Worm (Caenorhabditis elegans) whole organism, L2 larva: Measurements from ENCODE around the gene mec-4.

Experiments
- C34F6.9 ChIP-seq: fragments of 150-350 bp; optimal IDR thresholded peaks from 2 replicates; lab custom pipeline; 2014; ENCODE audit warnings: missing biosample characterization, missing genetic modification characterization
- F13H6.1 ChIP-seq: sonication (generic microtip); optimal IDR thresholded peaks from 2 replicates; lab custom pipeline; 2016; ENCODE audit warnings: missing genetic modification characterization, missing compliant biosample characterization
- R02D3.7 ChIP-seq: fragments of 150-350 bp; optimal IDR thresholded peaks from 2 replicates; lab custom pipeline; 2014; ENCODE audit warnings: missing biosample characterization, missing genetic modification characterization
- Y55F3AM.14 ChIP-seq: fragments of 200-800 bp; sonication (Bioruptor generic); optimal IDR thresholded peaks from 2 replicates; lab custom pipeline; 2018; ENCODE audit warnings: mild to moderate bottlenecking, missing genetic modification characterization, missing compliant biosample characterization
- ZK546.5 ChIP-seq: sonication (generic microtip); optimal IDR thresholded peaks from 2 replicates; lab custom pipeline; 2017; ENCODE audit warnings: missing biosample characterization, missing genetic modification characterization
- alr-1 ChIP-seq: fragments of 150-350 bp; optimal IDR thresholded peaks from 2 replicates; lab custom pipeline; 2014; ENCODE audit warnings: missing biosample characterization, missing genetic modification characterization
- aly-2 ChIP-seq: fragments of 150-350 bp; optimal IDR thresholded peaks from 2 replicates; lab custom pipeline; 2014; ENCODE audit warnings: missing biosample characterization, missing genetic modification characterization
- ama-1 ChIP-seq: fragments of 150-350 bp; optimal IDR thresholded peaks from 2 replicates; lab custom pipeline; 2018; ENCODE audit warnings: inconsistent platforms
- blmp-1 ChIP-seq: sonication (generic microtip); optimal IDR thresholded peaks from 2 replicates; lab custom pipeline; 2017; ENCODE audit warnings: missing genetic modification characterization, mild to moderate bottlenecking, missing compliant biosample characterization, antibody characterized with exemption, moderate library complexity; ENCODE audit not compliant: insufficient read depth
- ceh-16 ChIP-seq: fragments of 150-350 bp; optimal IDR thresholded peaks from 2 replicates; lab custom pipeline; 2014; ENCODE audit warnings: missing biosample characterization, missing genetic modification characterization
- ceh-82 ChIP-seq: fragments of 150-350 bp; optimal IDR thresholded peaks from 2 replicates; lab custom pipeline; 2014; ENCODE audit warnings: missing biosample characterization, missing genetic modification characterization
- crh-2 ChIP-seq: sonication (generic microtip); optimal IDR thresholded peaks from 2 replicates; lab custom pipeline; 2017; ENCODE audit warnings: missing biosample characterization, missing genetic modification characterization
- dmd-4 ChIP-seq: sonication (generic microtip); optimal IDR thresholded peaks from 2 replicates; lab custom pipeline; 2017; ENCODE audit warnings: missing biosample characterization, missing genetic modification characterization
- egl-27 ChIP-seq: sonication (generic microtip); optimal IDR thresholded peaks from 3 replicates; lab custom pipeline; 2017; ENCODE audit warnings: missing biosample characterization, missing genetic modification reagents, missing genetic modification characterization
- elt-1 ChIP-seq: fragments of 150-350 bp; optimal IDR thresholded peaks from 2 replicates; lab custom pipeline; 2014; ENCODE audit warnings: missing biosample characterization, missing genetic modification characterization
- elt-3 ChIP-seq: sonication (generic microtip); optimal IDR thresholded peaks from 2 replicates; lab custom pipeline; 2017; ENCODE audit warnings: missing biosample characterization, missing genetic modification characterization
- fos-1 ChIP-seq: fragments of 150-350 bp; optimal IDR thresholded peaks from 2 replicates; lab custom pipeline; 2014; ENCODE audit warnings: missing biosample characterization, missing genetic modification characterization
- gmeb-1 ChIP-seq: fragments of 150-350 bp; optimal IDR thresholded peaks from 2 replicates; lab custom pipeline; 2014; ENCODE audit warnings: missing biosample characterization, missing genetic modification characterization
- lin-11 ChIP-seq: fragments of 150-350 bp; sonication (generic microtip); optimal IDR thresholded peaks from 2 replicates; lab custom pipeline; 2014; ENCODE audit warnings: missing biosample characterization, missing genetic modification characterization, inconsistent platforms, mixed read lengths
- lin-13 ChIP-seq: fragments of 150-350 bp; optimal IDR thresholded peaks from 2 replicates; lab custom pipeline; 2014; ENCODE audit warnings: missing biosample characterization, missing genetic modification reagents, missing genetic modification characterization
- lin-39 ChIP-seq: fragments of 150-350 bp; optimal IDR thresholded peaks from 2 replicates; lab custom pipeline; 2014; ENCODE audit warnings: missing biosample characterization, missing genetic modification reagents, missing genetic modification characterization
- lsy-2 ChIP-seq, 2 experiments: fragments of 150-350 bp in 1 of 2; sonication (generic microtip) in 1 of 2; optimal IDR thresholded peaks; 2 replicates each; lab custom pipeline; 2014 to 2017; ENCODE audit warnings: missing biosample characterization in 2 of 2, missing genetic modification characterization in 2 of 2
- mab-5 ChIP-seq: fragments of 150-350 bp; optimal IDR thresholded peaks from 2 replicates; lab custom pipeline; 2014; ENCODE audit warnings: missing biosample characterization, missing genetic modification characterization
- mbf-1 ChIP-seq: sonication (generic microtip); optimal IDR thresholded peaks from 2 replicates; lab custom pipeline; 2017; ENCODE audit warnings: missing biosample characterization, missing genetic modification characterization
- mdl-1 ChIP-seq, 2 experiments: fragments of 150-350 bp in 1 of 2; sonication (generic microtip) in 1 of 2; optimal IDR thresholded peaks; 2 replicates each; lab custom pipeline; 2017; ENCODE audit warnings: missing biosample characterization in 2 of 2, missing genetic modification characterization in 2 of 2
- nhr-10 ChIP-seq: sonication (generic microtip); optimal IDR thresholded peaks from 2 replicates; lab custom pipeline; 2017; ENCODE audit warnings: missing biosample characterization, missing genetic modification characterization
- nhr-11 ChIP-seq: fragments of 150-350 bp; optimal IDR thresholded peaks from 2 replicates; lab custom pipeline; 2014; ENCODE audit warnings: missing biosample characterization, missing genetic modification characterization
- nhr-12 ChIP-seq: fragments of 150-350 bp; optimal IDR thresholded peaks from 2 replicates; lab custom pipeline; 2014; ENCODE audit warnings: missing biosample characterization, missing genetic modification characterization
- nhr-129 ChIP-seq: fragments of 150-350 bp; optimal IDR thresholded peaks from 2 replicates; lab custom pipeline; 2014; ENCODE audit warnings: missing biosample characterization, missing genetic modification characterization
- nhr-21 ChIP-seq: fragments of 150-350 bp; optimal IDR thresholded peaks from 2 replicates; lab custom pipeline; 2014; ENCODE audit warnings: missing biosample characterization, missing genetic modification characterization
- nhr-23 ChIP-seq: fragments of 150-350 bp; optimal IDR thresholded peaks from 2 replicates; lab custom pipeline; 2014; ENCODE audit warnings: missing biosample characterization, missing genetic modification reagents, missing genetic modification characterization
- nhr-237 ChIP-seq: fragments of 150-350 bp; optimal IDR thresholded peaks from 2 replicates; lab custom pipeline; 2014; ENCODE audit warnings: missing biosample characterization, missing genetic modification characterization
- nhr-25 ChIP-seq: fragments of 150-350 bp; sonication (generic microtip); optimal IDR thresholded peaks from 3 replicates; lab custom pipeline; 2014; ENCODE audit warnings: missing biosample characterization, missing genetic modification characterization
- nhr-6 ChIP-seq: fragments of 150-350 bp; optimal IDR thresholded peaks from 2 replicates; lab custom pipeline; 2014; ENCODE audit warnings: missing biosample characterization, missing genetic modification characterization
- nhr-77 ChIP-seq: fragments of 150-350 bp; optimal IDR thresholded peaks from 2 replicates; lab custom pipeline; 2014; ENCODE audit warnings: missing biosample characterization, missing genetic modification characterization
- peb-1 ChIP-seq: fragments of 150-350 bp; optimal IDR thresholded peaks from 2 replicates; lab custom pipeline; 2014; ENCODE audit warnings: missing biosample characterization, missing genetic modification characterization
- sem-4 ChIP-seq: fragments of 150-350 bp; optimal IDR thresholded peaks from 2 replicates; lab custom pipeline; 2014; ENCODE audit warnings: missing biosample characterization, missing genetic modification reagents, missing genetic modification characterization
- skn-1 ChIP-seq: sonication (generic microtip); optimal IDR thresholded peaks from 2 replicates; lab custom pipeline; 2017; ENCODE audit warnings: missing biosample characterization, missing genetic modification characterization
- sma-3 ChIP-seq: sonication (generic microtip); optimal IDR thresholded peaks from 2 replicates; lab custom pipeline; 2016; ENCODE audit warnings: missing genetic modification reagents, missing genetic modification characterization, missing compliant biosample characterization
- sma-9 ChIP-seq, 2 experiments: fragments of 150-350 bp in 1 of 2; sonication (generic microtip) in 1 of 2; optimal IDR thresholded peaks; 2 replicates each; lab custom pipeline; 2014 to 2016; ENCODE audit warnings: missing genetic modification characterization in 2 of 2, mild to moderate bottlenecking in 1 of 2, missing biosample characterization in 1 of 2, missing compliant biosample characterization in 1 of 2, missing genetic modification reagents in 1 of 2, moderate library complexity in 1 of 2
- snpc-4 ChIP-seq: fragments of 150-350 bp; optimal IDR thresholded peaks from 2 replicates; lab custom pipeline; 2014; ENCODE audit warnings: missing biosample characterization, missing genetic modification characterization
- unc-39 ChIP-seq: fragments of 150-350 bp; optimal IDR thresholded peaks from 2 replicates; lab custom pipeline; 2014; ENCODE audit warnings: missing biosample characterization, missing genetic modification characterization
- unc-55 ChIP-seq: fragments of 150-350 bp; sonication (generic microtip); optimal IDR thresholded peaks from 3 replicates; lab custom pipeline; 2014; ENCODE audit warnings: missing biosample characterization, missing genetic modification reagents, missing genetic modification characterization
- unc-62 ChIP-seq: fragments of 150-350 bp; optimal IDR thresholded peaks from 2 replicates; lab custom pipeline; 2014; ENCODE audit warnings: missing biosample characterization, missing genetic modification reagents, missing genetic modification characterization
- zag-1 ChIP-seq: fragments of 150-350 bp; optimal IDR thresholded peaks from 2 replicates; lab custom pipeline; 2014; ENCODE audit warnings: missing biosample characterization, missing genetic modification characterization
- ztf-1 ChIP-seq: fragments of 200-800 bp; sonication (Bioruptor generic); conservative IDR thresholded peaks from 2 replicates; pipeline ENCODE4 v1.3.6; 2022; ENCODE audit warnings: missing genetic modification characterization, missing compliant biosample characterization
- ztf-11 ChIP-seq: sonication (generic microtip); optimal IDR thresholded peaks from 2 replicates; lab custom pipeline; 2017; ENCODE audit warnings: missing biosample characterization, missing genetic modification characterization
- ztf-4 ChIP-seq: fragments of 150-350 bp; optimal IDR thresholded peaks from 2 replicates; lab custom pipeline; 2014; ENCODE audit warnings: missing biosample characterization, missing genetic modification characterization

Gene mec-4

DNA sequence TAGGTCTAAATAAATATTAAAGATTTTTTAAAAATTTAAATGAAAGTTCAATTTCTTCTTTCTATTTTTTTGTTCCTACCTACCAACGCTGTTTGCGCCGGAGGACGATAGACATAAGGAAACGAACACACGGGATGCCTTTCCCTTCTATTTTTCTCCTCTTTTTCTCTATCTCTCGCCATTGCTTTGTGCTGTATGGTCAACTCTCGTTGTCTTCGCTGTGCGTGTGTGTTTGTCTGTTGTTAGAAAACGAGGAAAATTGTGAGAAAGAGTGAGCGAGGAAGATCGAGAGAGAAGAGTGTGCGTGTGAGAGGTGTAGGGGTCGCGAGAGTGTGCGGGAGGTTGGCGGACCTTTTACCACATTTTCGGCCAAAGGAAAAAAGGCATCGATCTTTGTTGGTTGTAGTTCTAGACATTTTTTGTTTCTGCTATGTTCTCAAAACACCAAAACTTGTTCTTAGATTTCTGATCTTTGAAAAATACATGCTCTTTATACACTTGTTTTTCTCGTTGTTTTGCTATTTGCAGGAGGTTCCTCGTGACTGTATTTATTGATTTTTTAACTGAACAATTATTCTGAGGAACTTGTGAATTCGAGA, 7.8 kb downstream of the mec-4 start (continued):
- peak; percentile 53 for TF ChIP-seq fos-1 (tag; lab: Kevin White, UChicago)

- no peak for TF ChIP-seq R02D3.7 (tag; lab: Kevin White, UChicago)
- TF ChIP-seq zag-1 (tag; lab: Kevin White, UChicago), result no peak
- no peak for TF ChIP-seq nhr-77
- no peak for TF ChIP-seq unc-62 (GFP tag; lab: Kevin White, UChicago)
- peak; percentile 9 for TF ChIP-seq crh-2
- TF ChIP-seq lin-39 (tag; lab: Kevin White, UChicago), result no peak
- TF ChIP-seq nhr-129 (tag; lab: Kevin White, UChicago), result peak; percentile 44
- TF ChIP-seq, all 48 proteins: peak for 2
Observed at ce11 chrX:16798621-16799020, 8.3 kb downstream of the mec-4 start.

DNA sequence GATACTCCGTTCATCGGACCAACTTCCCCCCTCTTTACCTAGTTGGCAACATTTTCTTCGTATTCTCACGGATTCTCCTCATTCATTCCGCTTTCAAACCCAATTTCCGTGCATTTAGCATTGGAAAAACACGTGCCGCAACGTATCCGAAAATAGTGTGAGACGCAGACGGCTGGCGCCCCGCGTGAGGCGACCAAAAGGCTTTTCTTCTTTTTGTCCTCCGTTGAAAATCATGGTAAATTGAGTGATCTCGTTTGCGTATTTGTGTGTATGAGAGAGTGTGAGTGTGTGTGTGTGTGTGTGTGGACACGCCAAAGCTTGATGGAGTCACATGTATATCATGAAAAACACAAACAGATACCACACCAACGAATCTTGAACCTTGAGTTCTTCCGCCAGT, 10.1 kb downstream of the mec-4 start:
- TF ChIP-seq ama-1 (lab: Kevin White, UChicago) (peak; percentile 65), dmd-4 (tag; lab: Kevin White, UChicago) (no peak), nhr-11 (no peak), skn-1 (tag; lab: Kevin White, UChicago) (peak; percentile 74), alr-1 (tag; lab: Kevin White, UChicago) (no peak), peb-1 (tag; lab: Kevin White, UChicago) (no peak), unc-62 (GFP tag; lab: Kevin White, UChicago) (no peak), mab-5 (tag; lab: Kevin White, UChicago) (no peak), ZK546.5 (no peak), crh-2 (peak; percentile 97), C34F6.9 (tag; lab: Kevin White, UChicago) (peak; percentile 97), gmeb-1 (peak; percentile 68), sma-3 (GFP tag; lab: Kevin White, UChicago) (peak; percentile 91), nhr-12 (tag; lab: Kevin White, UChicago) (peak; percentile 31), nhr-21 (peak; percentile 97), elt-1 (tag; lab: Kevin White, UChicago) (no peak), zag-1 (tag; lab: Kevin White, UChicago) (peak; percentile 80), blmp-1 (tag; lab: Kevin White, UChicago) (peak; percentile 78), lin-13 (GFP tag; lab: Kevin White, UChicago) (peak; percentile 69), nhr-77 (no peak), egl-27 (peak; percentile 88), ztf-11 (tag; lab: Kevin White, UChicago) (no peak), snpc-4 (peak; percentile 73), F13H6.1 (tag; lab: Kevin White, UChicago) (peak; percentile 94), unc-55 (GFP tag; lab: Kevin White, UChicago) (peak; percentile 92), nhr-23 (tag; lab: Kevin White, UChicago) (no peak), mbf-1 (tag; lab: Kevin White, UChicago) (no peak), lsy-2 (tag; optimal IDR thresholded peaks at IDR 0.05; lab: Kevin White, UChicago) (peak in 1 of 2 experiments; percentile 89), sem-4 (tag; lab: Kevin White, UChicago) (peak; percentile 94), ztf-4 (tag; lab: Kevin White, UChicago) (peak; percentile 78), nhr-10 (no peak), R02D3.7 (tag; lab: Kevin White, UChicago) (no peak), ceh-16 (peak; percentile 73), aly-2 (tag; lab: Kevin White, UChicago) (no peak), nhr-6 (peak; percentile 89), lin-39 (tag; lab: Kevin White, UChicago) (no peak), mdl-1 (tag; optimal IDR thresholded peaks at IDR 0.05; lab: Kevin White, UChicago) (peak; percentile 94 to 97), elt-3 (tag; lab: Kevin White, UChicago) (no peak), ztf-1 (no peak), nhr-237 (tag; lab: Kevin White, UChicago) (no peak), unc-39 (tag; lab: Kevin White, UChicago) (no peak), fos-1 (tag; lab: Kevin White, UChicago) (peak; percentile 85), sma-9 (GFP tag; optimal IDR thresholded peaks at IDR 0.05; lab: Kevin White, UChicago) (peak; percentile 95), sma-9 (tag; optimal IDR thresholded peaks at IDR 0.05; lab: Kevin White, UChicago) (no peak), lin-11 (tag; lab: Kevin White, UChicago) (peak; percentile 93), Y55F3AM.14 (GFP tag; lab: Kevin White, UChicago) (peak; percentile 90), ceh-82 (tag; lab: Kevin White, UChicago) (peak; percentile 33), nhr-25 (tag; lab: Kevin White, UChicago) (peak; percentile 94), nhr-129 (tag; lab: Kevin White, UChicago) (peak; percentile 99)
